Worm (Caenorhabditis elegans) whole organism, early embryonic: ENCODE measurements around the gene ZK637.4.

Source experiments
- B0310.2 ChIP-seq: sonication (generic microtip); optimal IDR thresholded peaks from 2 replicates; lab custom pipeline; 2016; ENCODE audit warnings: mild to moderate bottlenecking, missing genetic modification characterization, missing compliant biosample characterization
- F13C5.2 ChIP-seq: sonication (generic microtip); optimal IDR thresholded peaks from 2 replicates; lab custom pipeline; 2017; ENCODE audit warnings: mild to moderate bottlenecking, missing genetic modification characterization, inconsistent platforms, missing compliant biosample characterization
- aly-1 ChIP-seq: sonication (generic microtip); optimal IDR thresholded peaks from 2 replicates; lab custom pipeline; 2016; ENCODE audit warnings: missing genetic modification characterization, missing compliant biosample characterization
- ama-1 ChIP-seq: fragments of 150-350 bp; optimal IDR thresholded peaks from 2 replicates; lab custom pipeline; 2014
- ceh-13 ChIP-seq: fragments of 200-800 bp; sonication (Bioruptor generic); optimal IDR thresholded peaks from 2 replicates; lab custom pipeline; 2018; ENCODE audit warnings: mild to moderate bottlenecking, missing genetic modification characterization, missing compliant biosample characterization
- ceh-36 ChIP-seq: sonication (generic microtip); optimal IDR thresholded peaks from 2 replicates; lab custom pipeline; 2016; ENCODE audit warnings: missing genetic modification characterization, inconsistent platforms, missing compliant biosample characterization
- ets-7 ChIP-seq: sonication (generic microtip); optimal IDR thresholded peaks from 2 replicates; lab custom pipeline; 2016; ENCODE audit warnings: missing genotype, missing genetic modification characterization, missing compliant biosample characterization
- flt-1 ChIP-seq: fragments of 200-800 bp; sonication (Bioruptor generic); IDR thresholded peaks from 2 replicates; pipeline ENCODE4 v1.3.6; 2022; ENCODE audit warnings: missing genetic modification characterization, missing compliant biosample characterization
- hmbx-1 ChIP-seq: sonication (generic microtip); optimal IDR thresholded peaks from 2 replicates; lab custom pipeline; 2016; ENCODE audit warnings: mild to moderate bottlenecking, missing genetic modification characterization, missing compliant biosample characterization
- hmg-4 ChIP-seq: fragments of 200-800 bp; sonication (Bioruptor generic); optimal IDR thresholded peaks from 2 replicates; lab custom pipeline; 2018; ENCODE audit warnings: mild to moderate bottlenecking, missing genetic modification characterization, missing compliant biosample characterization
- hnd-1 ChIP-seq: sonication (generic microtip); optimal IDR thresholded peaks from 2 replicates; lab custom pipeline; 2016; ENCODE audit warnings: missing genetic modification characterization, missing compliant biosample characterization
- pes-1 ChIP-seq: fragments of 200-800 bp; sonication (Bioruptor generic); IDR thresholded peaks from 2 replicates; pipeline ENCODE4 v1.3.6; 2022; ENCODE audit warnings: missing genetic modification reagents, missing genetic modification characterization, missing compliant biosample characterization
- scrt-1 ChIP-seq: fragments of 200-800 bp; sonication (Bioruptor generic); IDR thresholded peaks from 2 replicates; pipeline ENCODE4 v1.3.6; 2022; ENCODE audit warnings: missing genetic modification characterization, missing compliant biosample characterization
- sea-1 ChIP-seq: fragments of 200-800 bp; sonication (Bioruptor generic); conservative IDR thresholded peaks from 2 replicates; pipeline ENCODE4 v1.3.6; 2022; ENCODE audit warnings: missing genetic modification characterization, missing compliant biosample characterization
- tbx-11 ChIP-seq: fragments of 200-800 bp; sonication (Bioruptor generic); IDR thresholded peaks from 2 replicates; pipeline ENCODE4 v1.3.6; 2022; ENCODE audit warnings: missing genetic modification characterization, missing compliant biosample characterization
- tbx-37 ChIP-seq: fragments of 200-800 bp; sonication (Bioruptor generic); conservative IDR thresholded peaks from 2 replicates; pipeline ENCODE4 v1.3.6; 2022; ENCODE audit warnings: missing genetic modification reagents, missing genetic modification characterization, missing compliant biosample characterization
- tra-4 ChIP-seq: sonication (generic microtip); optimal IDR thresholded peaks from 2 replicates; lab custom pipeline; 2017; ENCODE audit warnings: missing genetic modification characterization, missing compliant biosample characterization

ZK637.4 gene

DNA sequence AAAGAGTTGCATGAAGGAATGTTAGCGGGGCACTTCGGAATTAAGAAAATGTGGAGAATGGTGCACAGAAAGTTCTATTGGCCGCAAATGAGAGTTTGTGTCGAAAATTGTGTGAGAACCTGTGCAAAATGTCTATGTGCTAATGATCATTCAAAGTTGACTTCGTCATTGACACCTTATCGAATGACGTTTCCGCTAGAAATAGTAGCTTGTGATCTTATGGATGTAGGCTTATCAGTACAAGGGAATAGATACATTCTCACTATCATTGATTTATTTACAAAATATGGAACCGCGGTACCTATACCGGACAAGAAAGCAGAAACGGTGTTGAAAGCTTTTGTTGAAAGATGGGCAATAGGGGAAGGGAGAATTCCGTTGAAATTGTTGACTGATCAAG is 35.1 kb upstream of the ZK637.4 start:
- TF ChIP-seq tra-4 (tag; lab: Kevin White, UChicago) = no peak
- no peak for TF ChIP-seq hmbx-1 (tag; lab: Kevin White, UChicago)
- TF ChIP-seq aly-1 (tag; lab: Kevin White, UChicago) = no peak
- no peak for TF ChIP-seq hnd-1 (tag; lab: Kevin White, UChicago)
- no peak for TF ChIP-seq tbx-11
- TF ChIP-seq F13C5.2 (tag; lab: Kevin White, UChicago) = no peak
- no peak for TF ChIP-seq scrt-1
- TF ChIP-seq B0310.2 (tag; lab: Kevin White, UChicago) = no peak
- TF ChIP-seq ceh-13 (GFP tag; lab: Kevin White, UChicago) = no peak
- no peak for TF ChIP-seq tbx-37 (GFP tag; lab: Robert Waterston, UW)
- no peak for TF ChIP-seq pes-1 (GFP tag; lab: Robert Waterston, UW)
- no peak for TF ChIP-seq sea-1 (GFP tag; lab: Robert Waterston, UW)
- TF ChIP-seq flt-1 (GFP tag; lab: Robert Waterston, UW) = no peak
- no peak for TF ChIP-seq hmg-4 (GFP tag; lab: Kevin White, UChicago)
- TF ChIP-seq ceh-36 (tag; lab: Kevin White, UChicago) = no peak
- no peak for TF ChIP-seq ets-7 (tag; lab: Kevin White, UChicago)
- TF ChIP-seq ama-1 = no peak

DNA sequence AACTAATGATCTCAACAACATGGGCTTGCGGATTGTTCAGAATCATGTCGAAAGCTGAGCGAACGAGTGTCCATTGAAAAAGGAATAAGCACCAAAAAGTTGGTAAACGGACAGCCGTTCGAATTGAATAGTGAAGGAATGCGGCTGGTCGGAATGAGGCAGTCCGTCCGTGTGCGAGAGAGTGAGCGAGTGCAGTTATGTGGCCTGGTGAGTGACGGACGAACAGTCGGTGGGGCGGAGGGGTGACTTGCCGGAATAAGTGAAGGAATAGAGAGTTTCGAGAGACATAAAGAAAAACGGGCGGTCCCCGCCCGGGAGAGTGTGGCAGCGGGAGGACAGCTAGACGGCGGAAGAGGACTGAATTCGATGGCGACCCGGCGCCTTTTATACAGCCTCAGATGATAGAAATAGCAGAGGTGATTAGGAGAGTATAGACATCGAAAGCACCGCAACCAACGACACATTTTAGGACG is 28.2 kb upstream of the ZK637.4 start:
- TF ChIP-seq ceh-13 (GFP tag; lab: Kevin White, UChicago) (no peak), hnd-1 (tag; lab: Kevin White, UChicago) (no peak), aly-1 (tag; lab: Kevin White, UChicago) (peak; percentile 68), tbx-37 (GFP tag; lab: Robert Waterston, UW) (no peak), flt-1 (GFP tag; lab: Robert Waterston, UW) (no peak), sea-1 (GFP tag; lab: Robert Waterston, UW) (peak; percentile 34; the same call in 1 of the 2 replicates), ama-1 (peak; percentile 81), ets-7 (tag; lab: Kevin White, UChicago) (no peak), scrt-1 (0 out of 2 replicates have a peak, but pooled peaks have one; percentile 54), tra-4 (tag; lab: Kevin White, UChicago) (no peak), hmbx-1 (tag; lab: Kevin White, UChicago) (no peak), hmg-4 (GFP tag; lab: Kevin White, UChicago) (peak; percentile 77), ceh-36 (tag; lab: Kevin White, UChicago) (no peak), pes-1 (GFP tag; lab: Robert Waterston, UW) (no peak; the same call in 1 of the 2 replicates), F13C5.2 (tag; lab: Kevin White, UChicago) (no peak), B0310.2 (tag; lab: Kevin White, UChicago) (peak; percentile 57), tbx-11 (0 out of 2 replicates have a peak, but pooled peaks have one; percentile 21)

DNA sequence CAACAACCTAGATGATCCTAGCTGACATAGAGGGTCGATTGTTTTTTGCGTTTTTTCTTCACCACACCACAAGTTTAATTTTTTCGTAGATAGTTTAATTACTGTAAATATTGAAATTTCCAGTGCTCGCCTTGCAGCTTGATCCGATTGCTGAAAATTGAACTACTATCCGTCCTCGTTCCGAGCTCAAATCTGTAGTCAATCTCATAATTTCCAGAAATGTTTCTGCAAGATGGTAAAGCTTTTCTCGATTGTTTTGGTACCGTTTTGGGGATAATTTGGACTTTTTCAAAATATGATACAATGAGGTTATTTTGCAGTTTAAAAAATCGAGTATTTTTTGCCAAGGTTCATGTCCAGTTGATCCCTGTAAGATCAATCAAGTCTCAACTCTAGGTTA is 27.5 kb upstream of the ZK637.4 start:
- no peak for TF ChIP-seq sea-1 (GFP tag; lab: Robert Waterston, UW)
- no peak for TF ChIP-seq ceh-36 (tag; lab: Kevin White, UChicago)
- TF ChIP-seq hnd-1 (tag; lab: Kevin White, UChicago) = no peak
- TF ChIP-seq tbx-37 (GFP tag; lab: Robert Waterston, UW) = no peak
- TF ChIP-seq F13C5.2 (tag; lab: Kevin White, UChicago) = no peak
- no peak for TF ChIP-seq tbx-11
- TF ChIP-seq flt-1 (GFP tag; lab: Robert Waterston, UW) = no peak
- no peak for TF ChIP-seq scrt-1
- TF ChIP-seq hmbx-1 (tag; lab: Kevin White, UChicago) = no peak
- no peak for TF ChIP-seq aly-1 (tag; lab: Kevin White, UChicago)
- TF ChIP-seq B0310.2 (tag; lab: Kevin White, UChicago) = no peak
- no peak for TF ChIP-seq hmg-4 (GFP tag; lab: Kevin White, UChicago)
- no peak for TF ChIP-seq tra-4 (tag; lab: Kevin White, UChicago)
- no peak for TF ChIP-seq ama-1
- no peak for TF ChIP-seq ceh-13 (GFP tag; lab: Kevin White, UChicago)
- TF ChIP-seq pes-1 (GFP tag; lab: Robert Waterston, UW) = no peak

ce11 chrIII:8866983-8867842 is 26.4 kb upstream of the ZK637.4 start:
- no peak for TF ChIP-seq F13C5.2 (tag; lab: Kevin White, UChicago)
- no peak for TF ChIP-seq tra-4 (tag; lab: Kevin White, UChicago)
- TF ChIP-seq ceh-36 (tag; lab: Kevin White, UChicago) = no peak
- TF ChIP-seq ceh-13 (GFP tag; lab: Kevin White, UChicago) = no peak
- no peak for TF ChIP-seq pes-1 (GFP tag; lab: Robert Waterston, UW)
- TF ChIP-seq tbx-11 = no peak
- no peak for TF ChIP-seq scrt-1
- TF ChIP-seq flt-1 (GFP tag; lab: Robert Waterston, UW) = no peak
- TF ChIP-seq sea-1 (GFP tag; lab: Robert Waterston, UW) = no peak
- TF ChIP-seq tbx-37 (GFP tag; lab: Robert Waterston, UW) = no peak
- no peak for TF ChIP-seq hnd-1 (tag; lab: Kevin White, UChicago)
- no peak for TF ChIP-seq aly-1 (tag; lab: Kevin White, UChicago)
- no peak for TF ChIP-seq B0310.2 (tag; lab: Kevin White, UChicago)
- no peak for TF ChIP-seq hmg-4 (GFP tag; lab: Kevin White, UChicago)
- no peak for TF ChIP-seq hmbx-1 (tag; lab: Kevin White, UChicago)
- no peak for TF ChIP-seq ama-1
- TF ChIP-seq ets-7 (tag; lab: Kevin White, UChicago) = no peak

DNA sequence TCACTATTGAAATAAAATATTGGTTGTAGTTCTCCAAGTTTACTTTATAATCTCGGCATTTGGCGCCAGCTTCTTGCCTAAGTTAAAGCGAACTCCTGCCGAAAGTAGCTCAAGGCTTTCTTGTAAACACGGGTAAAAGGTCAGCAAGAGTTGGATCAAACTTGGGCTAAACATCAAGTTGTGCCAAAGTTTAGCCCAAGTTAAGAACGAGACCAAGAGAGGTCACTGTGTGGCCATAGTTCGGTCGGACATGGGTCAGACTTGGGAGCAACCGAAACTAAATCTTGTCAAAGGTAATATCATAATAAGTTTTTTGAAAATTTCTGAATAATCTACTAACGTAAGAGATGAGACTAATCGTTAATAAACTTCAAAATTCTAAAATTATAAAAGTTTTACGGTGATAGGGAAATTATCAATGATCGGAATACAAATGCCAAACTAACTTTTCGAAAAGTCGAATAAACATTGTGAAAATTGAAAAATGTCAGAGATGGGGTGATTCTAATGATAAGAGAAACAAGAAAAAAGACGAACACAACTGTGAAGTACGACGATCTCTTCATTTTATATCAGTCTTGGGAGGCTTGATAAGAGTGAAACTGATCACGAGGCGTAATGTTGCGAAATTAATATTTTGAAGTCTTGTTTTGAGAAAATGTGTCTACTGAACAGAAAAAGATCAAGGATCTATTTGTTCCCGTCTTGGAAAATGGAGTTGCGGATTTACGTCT is 25.5 kb upstream of the ZK637.4 start:
- no peak for TF ChIP-seq tbx-11
- TF ChIP-seq tbx-37 (GFP tag; lab: Robert Waterston, UW) = no peak
- no peak for TF ChIP-seq hmg-4 (GFP tag; lab: Kevin White, UChicago)
- TF ChIP-seq hmbx-1 (tag; lab: Kevin White, UChicago) = no peak
- TF ChIP-seq ets-7 (tag; lab: Kevin White, UChicago) = no peak
- TF ChIP-seq F13C5.2 (tag; lab: Kevin White, UChicago) = no peak
- no peak for TF ChIP-seq hnd-1 (tag; lab: Kevin White, UChicago)
- TF ChIP-seq sea-1 (GFP tag; lab: Robert Waterston, UW) = no peak
- TF ChIP-seq tra-4 (tag; lab: Kevin White, UChicago) = no peak
- TF ChIP-seq aly-1 (tag; lab: Kevin White, UChicago) = no peak
